Fruit fly (Drosophila melanogaster) whole organism, pupa: ENCODE measurements around the gene mRpS24.

ENCODE experiments used
- CG10348 ChIP-seq: fragments of 200-800 bp; sonication (Bioruptor generic); IDR thresholded peaks from 2 replicates; pipeline ENCODE4 v1.3.6; 2022; ENCODE audit warnings: missing biosample characterization, missing genetic modification characterization
- CG12605 ChIP-seq: fragments of 200-800 bp; sonication (Bioruptor generic); IDR thresholded peaks from 2 replicates; pipeline ENCODE4 v1.3.6; 2022; ENCODE audit warnings: missing biosample characterization, missing genetic modification characterization
- CG13204 ChIP-seq: fragments of 200-800 bp; sonication (Bioruptor generic); optimal IDR thresholded peaks from 2 replicates; lab custom pipeline; 2018; ENCODE audit warnings: missing biosample characterization, mild to moderate bottlenecking, missing genetic modification characterization, moderate library complexity
- CG14655 ChIP-seq: fragments of 200-800 bp; sonication (Bioruptor generic); optimal IDR thresholded peaks from 3 replicates; lab custom pipeline; 2017; ENCODE audit warnings: mild to moderate bottlenecking, missing biosample characterization, missing genetic modification reagents, missing genetic modification characterization
- CG15710 ChIP-seq: fragments of 200-800 bp; sonication (Bioruptor generic); optimal IDR thresholded peaks from 2 replicates; lab custom pipeline; 2018; ENCODE audit warnings: missing biosample characterization, mild to moderate bottlenecking, missing genetic modification characterization, moderate library complexity
- CG17806 ChIP-seq: fragments of 200-800 bp; sonication (Bioruptor generic); optimal IDR thresholded peaks from 2 replicates; lab custom pipeline; 2018; ENCODE audit warnings: missing biosample characterization, mild to moderate bottlenecking, missing genetic modification characterization, moderate library complexity
- CG32121 ChIP-seq: fragments of 200-800 bp; sonication (Bioruptor generic); IDR thresholded peaks from 2 replicates; pipeline ENCODE4 v1.3.6; 2022; ENCODE audit warnings: missing biosample characterization, missing genetic modification characterization
- CG34367 ChIP-seq: fragments of 200-800 bp; sonication (Bioruptor generic); optimal IDR thresholded peaks from 2 replicates; lab custom pipeline; 2018; ENCODE audit warnings: missing biosample characterization, mild to moderate bottlenecking, missing genetic modification characterization
- CG4496 ChIP-seq: fragments of 200-800 bp; sonication (Bioruptor generic); IDR thresholded peaks from 3 replicates; pipeline ENCODE4 v1.3.6; 2022; ENCODE audit warnings: missing biosample characterization, missing genetic modification characterization
- CG8159 ChIP-seq: fragments of 200-800 bp; sonication (Bioruptor generic); optimal IDR thresholded peaks from 3 replicates; lab custom pipeline; 2018; ENCODE audit warnings: missing biosample characterization, mild to moderate bottlenecking, missing genetic modification characterization, moderate library complexity
- CG8301 ChIP-seq: fragments of 200-800 bp; sonication (Bioruptor generic); optimal IDR thresholded peaks from 2 replicates; lab custom pipeline; 2018; ENCODE audit warnings: missing biosample characterization, mild to moderate bottlenecking, missing genetic modification characterization
- CG9948 ChIP-seq: fragments of 200-800 bp; sonication (Bioruptor generic); optimal IDR thresholded peaks from 2 replicates; lab custom pipeline; 2018; ENCODE audit warnings: missing biosample characterization, mild to moderate bottlenecking, missing genetic modification characterization, moderate library complexity
- D1 ChIP-seq: fragments of 200-800 bp; sonication (Bioruptor generic); optimal IDR thresholded peaks from 2 replicates; lab custom pipeline; 2018; ENCODE audit warnings: missing biosample characterization, mild to moderate bottlenecking, missing genetic modification characterization, moderate library complexity
- EcR ChIP-seq: fragments of 200-800 bp; sonication (Bioruptor generic); optimal IDR thresholded peaks from 3 replicates; lab custom pipeline; 2019; ENCODE audit warnings: missing biosample characterization, missing genetic modification characterization, mild to moderate bottlenecking, moderate library complexity, missing genetic modification reagents
- Ets98B ChIP-seq: fragments of 200-800 bp; sonication (Bioruptor generic); IDR thresholded peaks from 2 replicates; pipeline ENCODE4 v1.3.6; 2022; ENCODE audit warnings: missing biosample characterization, missing genetic modification characterization
- Pif1A ChIP-seq: fragments of 200-800 bp; sonication (Bioruptor generic); optimal IDR thresholded peaks from 3 replicates; lab custom pipeline; 2016; ENCODE audit warnings: missing biosample characterization, missing genetic modification characterization
- Pif1B ChIP-seq: fragments of 200-800 bp; sonication (Bioruptor generic); optimal IDR thresholded peaks from 3 replicates; lab custom pipeline; 2016; ENCODE audit warnings: missing biosample characterization, missing genetic modification characterization
- Snoo ChIP-seq: fragments of 200-800 bp; sonication (Bioruptor generic); optimal IDR thresholded peaks from 3 replicates; lab custom pipeline; 2017; ENCODE audit warnings: missing biosample characterization, mild to moderate bottlenecking, missing genetic modification characterization, inconsistent platforms
- fd96Ca ChIP-seq: fragments of 200-800 bp; sonication (Bioruptor generic); IDR thresholded peaks from 3 replicates; pipeline ENCODE4 v1.3.6; 2022; ENCODE audit warnings: missing biosample characterization, missing genetic modification characterization
- gl ChIP-seq: fragments of 200-800 bp; sonication (Bioruptor generic); optimal IDR thresholded peaks from 2 replicates; lab custom pipeline; 2018; ENCODE audit warnings: missing biosample characterization, mild to moderate bottlenecking, missing genetic modification characterization
- rn ChIP-seq: fragments of 200-800 bp; sonication (Bioruptor generic); IDR thresholded peaks from 2 replicates; pipeline ENCODE4 v1.3.6; 2022; ENCODE audit warnings: missing biosample characterization, missing genetic modification characterization

mRpS24 gene

dm6 chr3R:24203426-24203825 is 40.1 kb upstream of the mRpS24 start:
- TF ChIP-seq CG14655 (GFP tag; lab: Kevin White, UChicago): peak; percentile 87
- TF ChIP-seq CG12605 (GFP tag; lab: Robert Waterston, UW): peak; percentile 44
- TF ChIP-seq Pif1B (GFP tag; lab: Kevin White, UChicago): peak; percentile 84
- TF ChIP-seq EcR: peak; percentile 46
- TF ChIP-seq CG8301 (tag; lab: Kevin White, UChicago): peak; percentile 84
- peak; percentile 13; the same call in 1 of the 2 replicates for TF ChIP-seq CG10348 (GFP tag; lab: Robert Waterston, UW)
- peak; percentile 10 for TF ChIP-seq CG13204 (GFP tag; lab: Kevin White, UChicago)
- peak; percentile 82 for TF ChIP-seq CG15710 (tag; lab: Kevin White, UChicago)
- TF ChIP-seq CG17806 (tag; lab: Kevin White, UChicago): peak; percentile 73
- TF ChIP-seq D1 (tag; lab: Kevin White, UChicago): no peak
- TF ChIP-seq rn: 0 out of 2 replicates have a peak, but pooled peaks have one; percentile 18
- TF ChIP-seq Ets98B: peak; percentile 76
- TF ChIP-seq CG9948: peak; percentile 78
- peak; percentile 81 for TF ChIP-seq CG8159 (tag; lab: Kevin White, UChicago)
- peak; percentile 83 for TF ChIP-seq Pif1A
- peak; percentile 61 for TF ChIP-seq CG34367 (tag; lab: Kevin White, UChicago)
- TF ChIP-seq Snoo: peak; percentile 80
- TF ChIP-seq gl (tag; lab: Kevin White, UChicago): peak; percentile 37
- peak; percentile 88 for TF ChIP-seq fd96Ca (GFP tag; lab: Robert Waterston, UW)
- peak; percentile 84 for TF ChIP-seq CG32121 (GFP tag; lab: Robert Waterston, UW)
- peak; percentile 83 for TF ChIP-seq CG4496 (GFP tag; lab: Robert Waterston, UW)
- TF ChIP-seq, all 21 proteins: peak for 20

dm6 chr3R:24202723-24203122 is 39.4 kb upstream of the mRpS24 start:
- TF ChIP-seq D1 (tag; lab: Kevin White, UChicago) (no peak), CG4496 (GFP tag; lab: Robert Waterston, UW) (no peak), Snoo (no peak), gl (tag; lab: Kevin White, UChicago) (no peak), CG8301 (tag; lab: Kevin White, UChicago) (no peak), CG10348 (GFP tag; lab: Robert Waterston, UW) (no peak), CG17806 (tag; lab: Kevin White, UChicago) (no peak), rn (no peak), Pif1A (no peak), CG34367 (tag; lab: Kevin White, UChicago) (no peak), EcR (no peak), CG14655 (GFP tag; lab: Kevin White, UChicago) (no peak), Pif1B (GFP tag; lab: Kevin White, UChicago) (no peak), fd96Ca (GFP tag; lab: Robert Waterston, UW) (no peak), CG9948 (no peak), Ets98B (no peak), CG8159 (tag; lab: Kevin White, UChicago) (no peak), CG15710 (tag; lab: Kevin White, UChicago) (no peak), CG13204 (GFP tag; lab: Kevin White, UChicago) (no peak)

dm6 chr3R:24193373-24193879 is 30.1 kb upstream of the mRpS24 start, which contains the start of the genes SMC6 and CG6204:
TSS of gene SMC6 (minus strand) at chr3R:24193423.
TSS of gene CG6204 (plus strand) at chr3R:24193832.
- TF ChIP-seq CG32121 (GFP tag; lab: Robert Waterston, UW): peak; percentile 94
- peak; percentile 88 for TF ChIP-seq Pif1B (GFP tag; lab: Kevin White, UChicago)
- TF ChIP-seq Ets98B: peak; percentile 93
- TF ChIP-seq Snoo: peak; percentile 94
- peak; percentile 94 for TF ChIP-seq CG34367 (tag; lab: Kevin White, UChicago)
- peak; percentile 96 for TF ChIP-seq CG15710 (tag; lab: Kevin White, UChicago)
- TF ChIP-seq D1 (tag; lab: Kevin White, UChicago): no peak
- peak; percentile 97 for TF ChIP-seq CG4496 (GFP tag; lab: Robert Waterston, UW)
- no peak for TF ChIP-seq Pif1A
- TF ChIP-seq CG9948: peak; percentile 97
- TF ChIP-seq CG10348 (GFP tag; lab: Robert Waterston, UW): peak; percentile 90
- TF ChIP-seq gl (tag; lab: Kevin White, UChicago): peak; percentile 90
- TF ChIP-seq CG14655 (GFP tag; lab: Kevin White, UChicago): no peak
- no peak for TF ChIP-seq CG13204 (GFP tag; lab: Kevin White, UChicago)
- peak; percentile 90 for TF ChIP-seq CG12605 (GFP tag; lab: Robert Waterston, UW)
- TF ChIP-seq CG17806 (tag; lab: Kevin White, UChicago): peak; percentile 96
- TF ChIP-seq rn: peak; percentile 83
- peak; percentile 95 for TF ChIP-seq CG8301 (tag; lab: Kevin White, UChicago)
- no peak for TF ChIP-seq EcR
- peak; percentile 54; the same call in 2 of the 3 replicates for TF ChIP-seq fd96Ca (GFP tag; lab: Robert Waterston, UW)
- TF ChIP-seq CG8159 (tag; lab: Kevin White, UChicago): peak; percentile 97

- TF ChIP-seq Pif1B (GFP tag; lab: Kevin White, UChicago) (peak; percentile 33), CG15710 (tag; lab: Kevin White, UChicago) (peak; percentile 57), CG34367 (tag; lab: Kevin White, UChicago) (peak; percentile 26), Pif1A (no peak), CG9948 (no peak), CG17806 (tag; lab: Kevin White, UChicago) (peak; percentile 18), CG4496 (GFP tag; lab: Robert Waterston, UW) (peak; percentile 61; the same call in 2 of the 3 replicates), Ets98B (peak; percentile 81), rn (no peak), CG8301 (tag; lab: Kevin White, UChicago) (peak; percentile 38), fd96Ca (GFP tag; lab: Robert Waterston, UW) (peak; percentile 91), CG14655 (GFP tag; lab: Kevin White, UChicago) (no peak), CG32121 (GFP tag; lab: Robert Waterston, UW) (peak; percentile 77), CG12605 (GFP tag; lab: Robert Waterston, UW) (no peak)
Observed at dm6 chr3R:24188619-24189018, 25.3 kb upstream of the mRpS24 start, which contains the start of gene CG5515. TSS of gene CG5515 (minus strand) at chr3R:24188896.

dm6 chr3R:24186188-24186587 is 22.8 kb upstream of the mRpS24 start, which contains the start of gene mora:
TSS of gene mora (plus strand) at chr3R:24186359.
- TF ChIP-seq Ets98B (no peak), CG8159 (tag; lab: Kevin White, UChicago) (no peak), D1 (tag; lab: Kevin White, UChicago) (no peak), EcR (no peak), CG32121 (GFP tag; lab: Robert Waterston, UW) (no peak), CG17806 (tag; lab: Kevin White, UChicago) (no peak), CG10348 (GFP tag; lab: Robert Waterston, UW) (no peak), rn (no peak), gl (tag; lab: Kevin White, UChicago) (no peak), CG14655 (GFP tag; lab: Kevin White, UChicago) (no peak), CG4496 (GFP tag; lab: Robert Waterston, UW) (no peak), Pif1A (no peak), CG15710 (tag; lab: Kevin White, UChicago) (no peak), CG34367 (tag; lab: Kevin White, UChicago) (no peak), CG12605 (GFP tag; lab: Robert Waterston, UW) (no peak), CG13204 (GFP tag; lab: Kevin White, UChicago) (no peak)
